Worm (Caenorhabditis elegans): Measurements from ENCODE around the gene srh-10.
A peak's percentile ranks its signal among the peaks of the same experiment; 100 is the strongest.
"Not testable (repeated sequence)": the region's sequence is repeated elsewhere in the genome, so short reads cannot be mapped to it uniquely, and the experiment has no call there.

The srh-10 gene

DNA sequence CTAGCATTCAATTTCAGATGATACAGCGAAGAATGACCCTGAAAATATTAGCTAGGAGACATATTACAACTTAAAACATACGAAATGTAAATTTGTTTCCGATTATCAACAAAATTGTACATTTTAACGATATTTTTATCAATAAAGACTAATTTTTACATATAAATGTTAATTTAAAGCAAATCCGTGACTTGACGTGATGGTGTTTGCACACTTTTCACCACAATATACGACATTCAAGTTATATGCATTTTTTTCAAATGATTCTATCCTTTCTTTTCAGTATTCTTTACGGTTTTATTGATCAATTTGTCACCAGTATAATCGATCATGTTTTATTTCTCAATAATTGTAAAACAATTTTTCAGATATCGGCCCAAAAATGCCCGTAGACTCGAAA lies 28.9 kb upstream of the srh-10 start, which contains the start of gene Y38A10A.7:
TSS of gene Y38A10A.7 (plus strand) at position 369 of the 400 bp plus-strand sequence.
- TF ChIP-seq cnd-1 (tag; optimal IDR thresholded peaks at IDR 0.05) (no peak), snpc-4 (tag; optimal IDR thresholded peaks at IDR 0.05) (no peak), unc-120 (tag; optimal IDR thresholded peaks at IDR 0.05; ENCODE audit: poor library complexity, severe bottlenecking) (no peak), pha-4 (tag; optimal IDR thresholded peaks at IDR 0.05) (no peak), sem-2 (GFP tag; optimal IDR thresholded peaks at IDR 0.05) (no peak), zip-8 (tag; optimal IDR thresholded peaks at IDR 0.05) (no peak), sptf-1 (tag; optimal IDR thresholded peaks at IDR 0.05) (no peak), nhr-237 (tag; optimal IDR thresholded peaks at IDR 0.05) (no peak), lsy-2 (tag; optimal IDR thresholded peaks at IDR 0.05) (no peak)

DNA sequence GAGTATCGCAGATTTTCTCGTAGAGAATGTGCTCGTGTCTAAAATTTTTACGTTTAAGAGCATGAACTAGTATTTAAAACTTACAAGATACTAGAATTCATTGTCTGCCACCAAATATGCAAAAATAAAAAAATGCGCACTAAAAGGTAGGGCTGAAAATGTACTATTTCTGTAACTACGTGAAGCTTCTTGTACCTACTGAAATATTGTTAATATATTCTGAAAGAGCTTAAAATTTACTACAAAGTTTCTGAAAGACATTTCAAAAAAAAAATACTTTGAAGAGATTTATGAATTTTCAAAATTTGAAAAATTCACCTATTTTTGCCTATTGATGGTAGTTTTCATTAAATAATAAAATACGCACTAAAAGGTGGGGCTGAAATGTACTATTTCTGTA lies 3.0 kb upstream of the srh-10 start, which contains the start of gene fbxa-214:
TSS of gene fbxa-214 (minus strand) at position 101 of the 400 bp plus-strand sequence.
- TF ChIP-seq ceh-43 (GFP tag; optimal IDR thresholded peaks at IDR 0.05); ces-1 (GFP tag; optimal IDR thresholded peaks at IDR 0.05); snpc-4 (tag; optimal IDR thresholded peaks at IDR 0.05): not testable (repeated sequence)

DNA sequence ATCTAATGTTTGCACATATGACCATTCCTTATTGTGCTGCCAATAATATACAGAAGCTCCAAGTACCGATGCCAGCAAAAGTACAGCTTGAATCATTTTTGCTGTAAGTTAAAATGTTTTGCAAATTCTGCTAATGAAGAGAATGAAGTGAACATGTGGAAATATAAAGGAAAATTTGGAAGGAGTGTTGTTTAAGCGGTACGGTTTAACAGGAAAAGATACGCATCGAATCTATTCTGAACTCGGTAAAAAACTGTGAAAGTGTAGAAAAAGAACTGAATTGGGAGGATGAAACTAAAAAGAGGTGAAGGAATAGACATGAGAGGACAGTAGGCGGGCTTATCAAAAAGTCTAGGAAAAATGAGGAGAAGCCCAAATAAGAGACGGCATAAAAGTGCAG lies 3.6 kb downstream of the srh-10 start, which contains the start of gene Y38A10A.2:
TSS of gene Y38A10A.2 (minus strand) at position 101 of the 400 bp plus-strand sequence.
- TF ChIP-seq lin-13 (tag; optimal IDR thresholded peaks at IDR 0.05) (no peak), M03D4.4 (tag; optimal IDR thresholded peaks at IDR 0.05) (no peak), unc-120 (tag; optimal IDR thresholded peaks at IDR 0.05; ENCODE audit: poor library complexity, severe bottlenecking) (no peak), bed-3 (GFP tag; optimal IDR thresholded peaks at IDR 0.05) (no peak), nhr-12 (tag; optimal IDR thresholded peaks at IDR 0.05) (no peak), elt-3 (tag; optimal IDR thresholded peaks at IDR 0.05) (no peak), flh-1 (GFP tag; optimal IDR thresholded peaks at IDR 0.05) (no peak), ham-2 (GFP tag; optimal IDR thresholded peaks at IDR 0.05) (no peak), ces-1 (GFP tag; optimal IDR thresholded peaks at IDR 0.05) (no peak), elt-1 (tag; optimal IDR thresholded peaks at IDR 0.05; ENCODE audit: borderline replicate concordance, insufficient read depth) (no peak), lsy-2 (tag; optimal IDR thresholded peaks at IDR 0.05) (no peak), drap-1 (GFP tag; optimal IDR thresholded peaks at IDR 0.05) (no peak), cnd-1 (tag; optimal IDR thresholded peaks at IDR 0.05) (no peak), snpc-4 (tag; optimal IDR thresholded peaks at IDR 0.05) (no peak), ceh-39 (tag; optimal IDR thresholded peaks at IDR 0.05) (no peak), tbx-8 (GFP tag; optimal IDR thresholded peaks at IDR 0.05) (no peak), ceh-43 (GFP tag; optimal IDR thresholded peaks at IDR 0.05) (no peak), nhr-28 (tag; optimal IDR thresholded peaks at IDR 0.05) (no peak), sem-2 (GFP tag; optimal IDR thresholded peaks at IDR 0.05) (no peak)

DNA sequence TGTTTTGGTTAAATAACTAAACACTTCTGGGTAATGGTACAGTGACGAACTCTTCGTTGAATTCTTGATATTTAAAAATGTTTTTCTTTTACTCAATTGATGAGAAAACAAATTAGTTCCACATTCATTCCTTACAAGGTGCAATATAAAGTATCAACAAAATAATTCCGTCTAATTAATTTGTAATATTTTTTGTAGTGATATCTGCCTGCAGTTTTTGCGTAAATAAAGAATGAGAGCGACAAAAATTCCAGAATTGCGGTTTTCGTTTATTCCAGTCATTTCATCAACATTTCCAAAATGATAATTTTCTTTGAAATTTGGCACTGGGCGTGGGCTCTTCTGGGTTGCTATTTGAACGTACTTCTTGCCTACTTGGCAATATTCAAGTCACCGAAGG lies 11.7 kb downstream of the srh-10 start, which contains the start of gene srd-20:
TSS of gene srd-20 (plus strand) at position 301 of the 400 bp plus-strand sequence.
- TF ChIP-seq tbx-8 (GFP tag; optimal IDR thresholded peaks at IDR 0.05): no peak
- no peak for TF ChIP-seq drap-1 (GFP tag; optimal IDR thresholded peaks at IDR 0.05)
- no peak for TF ChIP-seq unc-39 (tag; optimal IDR thresholded peaks at IDR 0.05)

DNA sequence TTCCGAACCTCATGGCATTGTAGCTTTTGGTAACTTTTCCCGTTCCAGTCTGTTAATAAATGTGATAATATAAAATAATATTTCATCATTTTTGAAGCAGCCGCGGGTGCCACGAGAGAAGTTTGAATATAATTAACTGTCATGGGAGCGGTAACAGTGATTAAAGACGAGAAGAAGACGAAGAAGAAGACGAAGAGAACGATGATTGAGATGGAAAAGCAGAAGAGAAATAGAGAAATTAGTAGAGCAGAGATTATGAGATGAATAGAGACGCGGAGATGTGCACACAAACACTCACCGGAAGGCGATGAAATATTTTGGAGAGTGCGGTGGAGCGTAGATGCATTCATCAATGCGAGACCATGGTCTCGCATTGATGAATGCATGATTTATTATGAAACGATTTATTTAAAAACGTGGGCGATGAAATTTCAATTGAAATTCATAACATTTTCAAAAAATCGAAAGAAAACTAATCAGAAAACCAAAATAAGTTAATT lies 13.7 kb downstream of the srh-10 start, which contains the start of gene seip-1:
TSS of gene seip-1 (minus strand) at position 51 of the 500 bp plus-strand sequence.
- peak; percentile 46 for TF ChIP-seq hlh-1 (tag; optimal IDR thresholded peaks at IDR 0.05)
- TF ChIP-seq unc-120 (tag; optimal IDR thresholded peaks at IDR 0.05; ENCODE audit: poor library complexity, severe bottlenecking): peak; percentile 5
- no peak for TF ChIP-seq cnd-1 (tag; optimal IDR thresholded peaks at IDR 0.05)
- no peak for TF ChIP-seq tbx-8 (GFP tag; optimal IDR thresholded peaks at IDR 0.05)
- TF ChIP-seq bed-3 (GFP tag; optimal IDR thresholded peaks at IDR 0.05): no peak
- no peak for TF ChIP-seq ham-2 (GFP tag; optimal IDR thresholded peaks at IDR 0.05)
- TF ChIP-seq elt-3 (tag; optimal IDR thresholded peaks at IDR 0.05): no peak
- peak; percentile 54 for TF ChIP-seq ceh-39 (tag; optimal IDR thresholded peaks at IDR 0.05)
- TF ChIP-seq elt-1 (tag; optimal IDR thresholded peaks at IDR 0.05; ENCODE audit: borderline replicate concordance, insufficient read depth): no peak
- TF ChIP-seq ces-1 (GFP tag; optimal IDR thresholded peaks at IDR 0.05): peak; percentile 80
- TF ChIP-seq unc-62 (GFP tag; optimal IDR thresholded peaks at IDR 0.05): peak; percentile 82
- peak; percentile 72 for TF ChIP-seq nhr-237 (tag; optimal IDR thresholded peaks at IDR 0.05)
- peak; percentile 76 for TF ChIP-seq pha-4 (tag; optimal IDR thresholded peaks at IDR 0.05)
- TF ChIP-seq lsy-2 (tag; optimal IDR thresholded peaks at IDR 0.05): peak; percentile 68
- peak; percentile 91 for TF ChIP-seq mep-1 (tag; optimal IDR thresholded peaks at IDR 0.05)
- TF ChIP-seq nhr-76 (tag; optimal IDR thresholded peaks at IDR 0.05): no peak
- TF ChIP-seq ceh-43 (GFP tag; optimal IDR thresholded peaks at IDR 0.05): no peak
- peak; percentile 52 for TF ChIP-seq lin-13 (tag; optimal IDR thresholded peaks at IDR 0.05)
- peak; percentile 28 for TF ChIP-seq sptf-1 (tag; optimal IDR thresholded peaks at IDR 0.05)
- no peak for TF ChIP-seq drap-1 (GFP tag; optimal IDR thresholded peaks at IDR 0.05)
- no peak for TF ChIP-seq lin-32 (GFP tag; optimal IDR thresholded peaks at IDR 0.05)
- peak; percentile 65 for TF ChIP-seq mls-2 (tag; optimal IDR thresholded peaks at IDR 0.05)
- TF ChIP-seq blmp-1 (tag; optimal IDR thresholded peaks at IDR 0.05): no peak

Measured in whole organism, mixed stage, embryonic.